Fruit fly (Drosophila melanogaster) whole organism, embryonic: Measurements from ENCODE around the gene Cyt-c-p.

Source experiments
- BtbVII ChIP-seq: fragments of 200-800 bp; sonication (Bioruptor generic); optimal IDR thresholded peaks from 3 replicates; lab custom pipeline; 2017; ENCODE audit warnings: missing biosample characterization, mild to moderate bottlenecking, missing genetic modification characterization
- CG11723 ChIP-seq: fragments of 200-800 bp; sonication (Bioruptor generic); optimal IDR thresholded peaks from 2 replicates; lab custom pipeline; 2017; ENCODE audit warnings: missing biosample characterization, mild to moderate bottlenecking, missing genetic modification characterization
- CG17328 ChIP-seq: fragments of 200-800 bp; sonication (Bioruptor generic); IDR thresholded peaks from 2 replicates; pipeline ENCODE4 v1.3.6; 2022; ENCODE audit warnings: missing biosample characterization, missing genetic modification characterization
- gsb ChIP-seq: fragments of 200-800 bp; sonication (Bioruptor generic); IDR thresholded peaks from 2 replicates; pipeline ENCODE4 v1.3.6; 2022; ENCODE audit warnings: missing biosample characterization, missing genetic modification characterization
- hth ChIP-seq: fragments of >200 bp; optimal IDR thresholded peaks from 2 replicates; lab custom pipeline; 2017; ENCODE audit warnings: inconsistent platforms
- insv ChIP-seq, 2 experiments: fragments of 200-800 bp; sonication (Bioruptor generic); optimal IDR thresholded peaks; 3 replicates each; lab custom pipeline; 2016 to 2018; ENCODE audit warnings: missing biosample characterization in 2 of 2, missing genetic modification characterization in 2 of 2
- org-1 ChIP-seq: fragments of 200-800 bp; sonication (Bioruptor generic); optimal IDR thresholded peaks from 2 replicates; lab custom pipeline; 2017; ENCODE audit warnings: missing biosample characterization, missing genetic modification characterization
- peb ChIP-seq: fragments of 200-800 bp; sonication (Bioruptor generic); IDR thresholded peaks from 2 replicates; pipeline ENCODE4 v1.3.6; 2022; ENCODE audit warnings: missing biosample characterization, missing genetic modification characterization
- rib ChIP-seq: fragments of 200-800 bp; sonication (Bioruptor generic); IDR thresholded peaks from 2 replicates; pipeline ENCODE4 v1.3.6; 2022; ENCODE audit warnings: missing biosample characterization, missing genetic modification characterization

- TF ChIP-seq insv (GFP tag; optimal IDR thresholded peaks at IDR 0.05; lab: Kevin White, UChicago) (no peak), hth (no peak), gsb (GFP tag; lab: Robert Waterston, UW) (no peak), peb (GFP tag; lab: Robert Waterston, UW) (no peak), CG17328 (GFP tag; lab: Robert Waterston, UW) (no peak), rib (GFP tag; lab: Robert Waterston, UW) (no peak), BtbVII (GFP tag; lab: Kevin White, UChicago) (no peak), CG11723 (GFP tag; lab: Kevin White, UChicago) (no peak), org-1 (GFP tag; lab: Kevin White, UChicago) (no peak)
Observed at dm6 chr2L:16730939-16731338, 11.2 kb downstream of the Cyt-c-p start, which contains the start of gene CG17996.
